Worm (Caenorhabditis elegans) whole organism, L4/young adult: ENCODE results near the gene M110.9.

Source experiments
- W03F9.2 ChIP-seq: fragments of 150-350 bp; optimal IDR thresholded peaks from 2 replicates; lab custom pipeline; 2014; ENCODE audit warnings: missing biosample characterization, missing genetic modification characterization
- dao-5 ChIP-seq: sonication (generic microtip); optimal IDR thresholded peaks from 2 replicates; lab custom pipeline; 2016; ENCODE audit warnings: missing genotype, missing genetic modification characterization, moderate library complexity, missing compliant biosample characterization
- him-1 ChIP-seq: sonication (generic microtip); optimal IDR thresholded peaks from 2 replicates; lab custom pipeline; 2016; ENCODE audit warnings: missing genotype, missing genetic modification reagents, missing genetic modification characterization, missing compliant biosample characterization

- no peak for TF ChIP-seq him-1 (tag; lab: Kevin White, UChicago)
- no peak for TF ChIP-seq dao-5 (tag; lab: Kevin White, UChicago)
- TF ChIP-seq W03F9.2 (tag; lab: Kevin White, UChicago) = no peak
Observed at ce11 chrII:8246476-8246875, 15.4 kb downstream of the M110.9 start, which contains the start of gene F35C11.3.
